Worm (Caenorhabditis elegans) whole organism, young adult: ENCODE measurements around the gene F13A2.3.

Experiments used
- D2030.7 ChIP-seq: fragments of 200-800 bp; sonication (Bioruptor generic); IDR thresholded peaks from 2 replicates; pipeline ENCODE4 v1.3.6; 2022; ENCODE audit warnings: missing genetic modification reagents, missing genetic modification characterization, missing compliant biosample characterization
- F23B12.7 ChIP-seq: sonication (generic microtip); optimal IDR thresholded peaks from 2 replicates; lab custom pipeline; 2017; ENCODE audit warnings: missing genetic modification characterization, mild to moderate bottlenecking, missing compliant biosample characterization, antibody characterized with exemption, moderate library complexity; ENCODE audit not compliant: insufficient read depth
- F33H1.4 ChIP-seq: fragments of 200-800 bp; sonication (Bioruptor generic); IDR thresholded peaks from 2 replicates; pipeline ENCODE4 v1.3.6; 2022; ENCODE audit warnings: missing genetic modification reagents, missing genetic modification characterization, missing compliant biosample characterization
- F55B11.4 ChIP-seq: sonication (generic microtip); optimal IDR thresholded peaks from 2 replicates; lab custom pipeline; 2016; ENCODE audit warnings: missing compliant biosample characterization, missing genetic modification characterization, borderline replicate concordance; ENCODE audit not compliant: insufficient read depth
- F57A8.1 ChIP-seq: fragments of 200-800 bp; sonication (Bioruptor generic); optimal IDR thresholded peaks from 2 replicates; lab custom pipeline; 2018; ENCODE audit warnings: mild to moderate bottlenecking, missing genetic modification characterization, moderate library complexity, missing compliant biosample characterization
- Y56A3A.18 ChIP-seq: fragments of 200-800 bp; sonication (Bioruptor generic); IDR thresholded peaks from 2 replicates; pipeline ENCODE4 v1.3.6; 2022; ENCODE audit warnings: missing genetic modification reagents, missing genetic modification characterization, missing compliant biosample characterization
- Y95B8A.8 ChIP-seq: fragments of 200-800 bp; sonication (Bioruptor generic); IDR thresholded peaks from 2 replicates; pipeline ENCODE4 v1.3.6; 2022; ENCODE audit warnings: missing genetic modification reagents, missing genetic modification characterization, missing compliant biosample characterization
- akir-1 ChIP-seq: fragments of 200-800 bp; sonication (Bioruptor generic); optimal IDR thresholded peaks from 2 replicates; lab custom pipeline; 2018; ENCODE audit warnings: mild to moderate bottlenecking, missing genetic modification characterization, moderate library complexity, missing compliant biosample characterization
- aptf-3 ChIP-seq: fragments of 200-800 bp; sonication (Bioruptor generic); IDR thresholded peaks from 2 replicates; pipeline ENCODE4 v1.3.6; 2022; ENCODE audit warnings: missing genetic modification characterization, missing compliant biosample characterization
- attf-3 ChIP-seq: fragments of 200-800 bp; sonication (Bioruptor generic); conservative IDR thresholded peaks from 2 replicates; pipeline ENCODE4 v1.3.6; 2022; ENCODE audit warnings: missing genetic modification reagents, missing genetic modification characterization, missing compliant biosample characterization
- attf-6 ChIP-seq: fragments of 200-800 bp; sonication (Bioruptor generic); IDR thresholded peaks from 2 replicates; pipeline ENCODE4 v1.3.6; 2022; ENCODE audit warnings: missing genetic modification reagents, missing genetic modification characterization, missing compliant biosample characterization
- cebp-1 ChIP-seq, 2 experiments: fragments of 200-800 bp in 1 of 2; sonication (Bioruptor generic) in 1 of 2; sonication (generic microtip) in 1 of 2; IDR thresholded peaks in 1 of 2; optimal IDR thresholded peaks in 1 of 2; 2 replicates each; pipeline versions ENCODE4 v1.3.6 to Lab custom; 2017 to 2022; ENCODE audit warnings: missing compliant biosample characterization in 2 of 2, missing genetic modification characterization in 2 of 2, mild to moderate bottlenecking in 1 of 2, missing genetic modification reagents in 1 of 2, moderate library complexity in 1 of 2
- cebp-2 ChIP-seq: fragments of 200-800 bp; sonication (Bioruptor generic); IDR thresholded peaks from 2 replicates; pipeline ENCODE4 v1.3.6; 2022; ENCODE audit warnings: missing genetic modification characterization, missing compliant biosample characterization
- ceh-40 ChIP-seq: fragments of 200-800 bp; sonication (Bioruptor generic); IDR thresholded peaks from 2 replicates; pipeline ENCODE4 v1.3.6; 2022; ENCODE audit warnings: missing genetic modification characterization, missing compliant biosample characterization
- ceh-91 ChIP-seq: fragments of 200-800 bp; sonication (Bioruptor generic); IDR thresholded peaks from 2 replicates; pipeline ENCODE4 v1.3.6; 2022; ENCODE audit warnings: missing genetic modification reagents, missing genetic modification characterization, missing compliant biosample characterization
- chd-7 ChIP-seq: sonication (generic microtip); optimal IDR thresholded peaks from 2 replicates; lab custom pipeline; 2016; ENCODE audit warnings: mild to moderate bottlenecking, missing genetic modification characterization, moderate library complexity, missing compliant biosample characterization
- die-1 ChIP-seq: sonication (generic microtip); optimal IDR thresholded peaks from 2 replicates; lab custom pipeline; 2016; ENCODE audit warnings: missing genotype, mild to moderate bottlenecking, missing genetic modification characterization, missing compliant biosample characterization
- dox-1 ChIP-seq: fragments of 200-800 bp; sonication (Bioruptor generic); IDR thresholded peaks from 2 replicates; pipeline ENCODE4 v1.3.6; 2022; ENCODE audit warnings: missing genetic modification reagents, missing genetic modification characterization, missing compliant biosample characterization
- dpl-1 ChIP-seq: fragments of 150-350 bp; optimal IDR thresholded peaks from 2 replicates; lab custom pipeline; 2014; ENCODE audit warnings: missing biosample characterization, missing genetic modification reagents, missing genetic modification characterization
- efl-1 ChIP-seq: fragments of 150-350 bp; optimal IDR thresholded peaks from 2 replicates; lab custom pipeline; 2014; ENCODE audit warnings: missing biosample characterization, missing genetic modification reagents, missing genetic modification characterization
- egrh-3 ChIP-seq: fragments of 200-800 bp; sonication (Bioruptor generic); IDR thresholded peaks from 2 replicates; pipeline ENCODE4 v1.3.6; 2022; ENCODE audit warnings: missing genetic modification reagents, missing genetic modification characterization, missing compliant biosample characterization
- him-1 ChIP-seq: sonication (generic microtip); optimal IDR thresholded peaks from 2 replicates; lab custom pipeline; 2016; ENCODE audit warnings: missing genotype, missing genetic modification reagents, missing genetic modification characterization, missing compliant biosample characterization
- hlh-26 ChIP-seq: fragments of 200-800 bp; sonication (Bioruptor generic); conservative IDR thresholded peaks from 2 replicates; pipeline ENCODE4 v1.3.6; 2022; ENCODE audit warnings: missing genetic modification reagents, missing genetic modification characterization, missing compliant biosample characterization
- hmg-1.2 ChIP-seq: fragments of 200-800 bp; sonication (Bioruptor generic); IDR thresholded peaks from 2 replicates; pipeline ENCODE4 v1.3.6; 2022; ENCODE audit warnings: missing genetic modification reagents, missing genetic modification characterization, missing compliant biosample characterization
- hsf-1 ChIP-seq: fragments of 200-800 bp; sonication (Bioruptor generic); IDR thresholded peaks from 2 replicates; pipeline ENCODE4 v1.3.6; 2022; ENCODE audit warnings: missing genetic modification reagents, missing genetic modification characterization, missing compliant biosample characterization
- lin-35 ChIP-seq, 3 experiments: fragments of 150-350 bp in 2 of 3; sonication (generic microtip) in 1 of 3; optimal IDR thresholded peaks; 2 replicates each; lab custom pipeline; 2014 to 2018; ENCODE audit warnings: missing biosample characterization in 3 of 3, missing genetic modification characterization in 3 of 3, missing genetic modification reagents in 3 of 3
- lin-54 ChIP-seq: fragments of 200-800 bp; sonication (Bioruptor generic); optimal IDR thresholded peaks from 2 replicates; lab custom pipeline; 2018; ENCODE audit warnings: mild to moderate bottlenecking, missing genetic modification characterization, missing compliant biosample characterization
- lir-1 ChIP-seq: fragments of 200-800 bp; sonication (Bioruptor generic); conservative IDR thresholded peaks from 2 replicates; pipeline ENCODE4 v1.3.6; 2022; ENCODE audit warnings: missing genetic modification reagents, missing genetic modification characterization, missing compliant biosample characterization
- lsl-1 ChIP-seq: fragments of 200-800 bp; sonication (Bioruptor generic); optimal IDR thresholded peaks from 2 replicates; lab custom pipeline; 2018; ENCODE audit warnings: mild to moderate bottlenecking, missing genetic modification characterization, moderate library complexity, missing compliant biosample characterization
- lsy-27 ChIP-seq: sonication (generic microtip); optimal IDR thresholded peaks from 2 replicates; lab custom pipeline; 2017; ENCODE audit warnings: missing genetic modification characterization, mild to moderate bottlenecking, missing compliant biosample characterization, antibody characterized with exemption, missing genotype, borderline replicate concordance; ENCODE audit not compliant: insufficient read depth
- madf-6 ChIP-seq: fragments of 200-800 bp; sonication (Bioruptor generic); IDR thresholded peaks from 2 replicates; pipeline ENCODE4 v1.3.6; 2022; ENCODE audit warnings: missing genetic modification reagents, missing genetic modification characterization, missing compliant biosample characterization
- madf-8 ChIP-seq: fragments of 200-800 bp; sonication (Bioruptor generic); conservative IDR thresholded peaks from 2 replicates; pipeline ENCODE4 v1.3.6; 2022; ENCODE audit warnings: missing genetic modification reagents, missing genetic modification characterization, missing compliant biosample characterization
- mcd-1 ChIP-seq: fragments of 200-800 bp; sonication (Bioruptor generic); IDR thresholded peaks from 2 replicates; pipeline ENCODE4 v1.3.6; 2022; ENCODE audit warnings: missing genetic modification reagents, missing genetic modification characterization, missing compliant biosample characterization
- nhr-120 ChIP-seq: fragments of 200-800 bp; sonication (Bioruptor generic); IDR thresholded peaks from 2 replicates; pipeline ENCODE4 v1.3.6; 2022; ENCODE audit warnings: missing genetic modification characterization, missing compliant biosample characterization
- nhr-27 ChIP-seq: fragments of 200-800 bp; sonication (Bioruptor generic); optimal IDR thresholded peaks from 2 replicates; lab custom pipeline; 2018; ENCODE audit warnings: mild to moderate bottlenecking, missing genetic modification characterization, moderate library complexity, missing compliant biosample characterization
- pbrm-1 ChIP-seq: fragments of 200-800 bp; sonication (Bioruptor generic); IDR thresholded peaks from 2 replicates; pipeline ENCODE4 v1.3.6; 2022; ENCODE audit warnings: missing genetic modification reagents, missing genetic modification characterization, missing compliant biosample characterization
- rcor-1 ChIP-seq: fragments of 200-800 bp; sonication (Bioruptor generic); IDR thresholded peaks from 2 replicates; pipeline ENCODE4 v1.3.6; 2022; ENCODE audit warnings: missing genetic modification reagents, missing genetic modification characterization, missing compliant biosample characterization
- snpc-1.1 ChIP-seq: sonication (generic microtip); optimal IDR thresholded peaks from 2 replicates; lab custom pipeline; 2017; ENCODE audit warnings: missing genetic modification characterization, mild to moderate bottlenecking, missing compliant biosample characterization, antibody characterized with exemption, moderate library complexity, missing genotype, missing genetic modification reagents; ENCODE audit not compliant: insufficient read depth
- snpc-1.3 ChIP-seq: sonication (generic microtip); optimal IDR thresholded peaks from 2 replicates; lab custom pipeline; 2017; ENCODE audit warnings: missing genetic modification characterization, mild to moderate bottlenecking, missing compliant biosample characterization, antibody characterized with exemption, moderate library complexity, missing genotype, missing genetic modification reagents; ENCODE audit not compliant: insufficient read depth
- snpc-3.4 ChIP-seq: sonication (generic microtip); optimal IDR thresholded peaks from 2 replicates; lab custom pipeline; 2017; ENCODE audit warnings: missing genetic modification characterization, mild to moderate bottlenecking, missing compliant biosample characterization, antibody characterized with exemption, moderate library complexity, missing genotype, missing genetic modification reagents
- snpc-4 ChIP-seq, 5 experiments: fragments of 150-350 bp in 1 of 5; sonication (generic microtip) in 4 of 5; optimal IDR thresholded peaks; 2 replicates each; lab custom pipeline; 2014 to 2018; ENCODE audit warnings: missing genetic modification characterization in 5 of 5, missing biosample characterization in 3 of 5, antibody characterized with exemption in 2 of 5, mild to moderate bottlenecking in 2 of 5, missing compliant biosample characterization in 2 of 5, missing genotype in 2 of 5, moderate library complexity in 2 of 5, missing genetic modification reagents in 1 of 5
- tbp1 ChIP-seq: fragments of 200-800 bp; sonication (Bioruptor generic); optimal IDR thresholded peaks from 2 replicates; lab custom pipeline; 2018; ENCODE audit warnings: mild to moderate bottlenecking, missing genetic modification characterization, missing compliant biosample characterization
- tlf-1 ChIP-seq: fragments of 200-800 bp; sonication (Bioruptor generic); optimal IDR thresholded peaks from 2 replicates; lab custom pipeline; 2018; ENCODE audit warnings: mild to moderate bottlenecking, missing genetic modification characterization, missing compliant biosample characterization
- unc-130 ChIP-seq: sonication (generic microtip); optimal IDR thresholded peaks from 2 replicates; lab custom pipeline; 2016; ENCODE audit warnings: missing genetic modification reagents, missing genetic modification characterization, missing compliant biosample characterization
- xnd-1 ChIP-seq: sonication (generic microtip); optimal IDR thresholded peaks from 2 replicates; lab custom pipeline; 2016; ENCODE audit warnings: missing genotype, missing genetic modification reagents, missing genetic modification characterization, missing compliant biosample characterization

Gene F13A2.3

ce11 chrV:4346799-4347198, 49.4 kb downstream of the F13A2.3 start, which contains the start of gene mcm-7:
Gene mcm-7, plus strand, starts transcription at chrV:4347166.
- no peak for TF ChIP-seq unc-130 (GFP tag; lab: Kevin White, UChicago)
- no peak for TF ChIP-seq cebp-1 (GFP tag; IDR thresholded peaks at IDR 0.05; lab: Robert Waterston, UW)
- TF ChIP-seq cebp-1 (tag; optimal IDR thresholded peaks at IDR 0.05; lab: Kevin White, UChicago): peak; percentile 41
- TF ChIP-seq F55B11.4 (tag; lab: Kevin White, UChicago): no peak
- TF ChIP-seq akir-1 (GFP tag; lab: Kevin White, UChicago): no peak
- TF ChIP-seq snpc-3.4 (tag; lab: Kevin White, UChicago): peak; percentile 53
- peak; percentile 91 for TF ChIP-seq madf-6
- TF ChIP-seq attf-3 (GFP tag; lab: Robert Waterston, UW): 0 out of 2 replicates have a peak, but pooled peaks have one; percentile 33
- TF ChIP-seq hlh-26: no peak
- TF ChIP-seq F57A8.1 (GFP tag; lab: Kevin White, UChicago): no peak
- peak; percentile 93 for TF ChIP-seq F33H1.4
- no peak for TF ChIP-seq nhr-120 (GFP tag; lab: Robert Waterston, UW)
- 0 out of 2 replicates have a peak, but pooled peaks have one; percentile 47 for TF ChIP-seq pbrm-1
- TF ChIP-seq Y56A3A.18 (GFP tag; lab: Robert Waterston, UW): no peak
- TF ChIP-seq lsy-27 (tag; lab: Kevin White, UChicago): no peak
- TF ChIP-seq ceh-91 (GFP tag; lab: Robert Waterston, UW): peak; percentile 74
- TF ChIP-seq snpc-4 (GFP tag; optimal IDR thresholded peaks at IDR 0.05; lab: Kevin White, UChicago): no peak
- TF ChIP-seq snpc-4 (tag; optimal IDR thresholded peaks at IDR 0.05; lab: Kevin White, UChicago): peak in 2 of 4 experiments; percentile 49 to 59
- TF ChIP-seq rcor-1: peak; percentile 57; the same call in 1 of the 2 replicates
- no peak for TF ChIP-seq him-1
- peak; percentile 58 for TF ChIP-seq D2030.7
- peak; percentile 45 for TF ChIP-seq F23B12.7 (tag; lab: Kevin White, UChicago)
- TF ChIP-seq cebp-2: no peak
- TF ChIP-seq tbp1 (GFP tag; lab: Kevin White, UChicago): peak; percentile 30
- no peak for TF ChIP-seq lir-1 (GFP tag; lab: Robert Waterston, UW)
- peak; percentile 17 to 84 (median 37) for TF ChIP-seq lin-35 (GFP tag; optimal IDR thresholded peaks at IDR 0.05; lab: Kevin White, UChicago)
- no peak for TF ChIP-seq die-1 (tag; lab: Kevin White, UChicago)
- TF ChIP-seq Y95B8A.8 (GFP tag; lab: Robert Waterston, UW): no peak
- peak; percentile 30 for TF ChIP-seq snpc-1.1 (tag; lab: Kevin White, UChicago)
- no peak for TF ChIP-seq hsf-1 (GFP tag; lab: Robert Waterston, UW)
- TF ChIP-seq ceh-40 (GFP tag; lab: Robert Waterston, UW): no peak
- TF ChIP-seq snpc-1.3 (tag; lab: Kevin White, UChicago): peak; percentile 27
- TF ChIP-seq dox-1 (GFP tag; lab: Robert Waterston, UW): peak; percentile 77
- peak; percentile 76 for TF ChIP-seq madf-8 (GFP tag; lab: Robert Waterston, UW)
- TF ChIP-seq xnd-1 (tag; lab: Kevin White, UChicago): peak; percentile 62
- peak; percentile 70 for TF ChIP-seq egrh-3 (GFP tag; lab: Robert Waterston, UW)
- TF ChIP-seq chd-7 (tag; lab: Kevin White, UChicago): no peak
- no peak for TF ChIP-seq nhr-27
- TF ChIP-seq tlf-1 (GFP tag; lab: Kevin White, UChicago): no peak
- peak; percentile 59 for TF ChIP-seq hmg-1.2 (GFP tag; lab: Robert Waterston, UW)
- TF ChIP-seq lin-54: peak; percentile 86
- no peak for TF ChIP-seq attf-6
- TF ChIP-seq aptf-3 (GFP tag; lab: Robert Waterston, UW): no peak
- TF ChIP-seq dpl-1 (GFP tag; lab: Kevin White, UChicago): peak; percentile 79
- TF ChIP-seq lsl-1 (GFP tag; lab: Kevin White, UChicago): peak; percentile 64
- TF ChIP-seq efl-1 (GFP tag; lab: Kevin White, UChicago): peak; percentile 93
- peak; percentile 51; the same call in 1 of the 2 replicates for TF ChIP-seq mcd-1
- TF ChIP-seq, all 124 proteins: peak for 25
